Worm (Caenorhabditis elegans) whole organism, young adult: ENCODE measurements around the gene mec-10.
A peak's percentile ranks its signal among the peaks of the same experiment; 100 is the strongest.

ENCODE experiments used
- B0035.1 ChIP-seq: sonication (generic microtip); optimal IDR thresholded peaks from 2 replicates; lab custom pipeline; 2016; ENCODE audit warnings: missing genetic modification characterization, mild to moderate bottlenecking, missing compliant biosample characterization, missing genotype, missing genetic modification reagents
- B0336.3 ChIP-seq: fragments of 200-800 bp; sonication (Bioruptor generic); IDR thresholded peaks from 2 replicates; pipeline ENCODE4 v1.3.6; 2022; ENCODE audit warnings: missing genetic modification characterization, missing compliant biosample characterization
- C17E4.6 ChIP-seq: fragments of 200-800 bp; sonication (Bioruptor generic); IDR thresholded peaks from 2 replicates; pipeline ENCODE4 v1.3.6; 2022; ENCODE audit warnings: missing genetic modification reagents, missing genetic modification characterization, missing compliant biosample characterization
- D2030.7 ChIP-seq: fragments of 200-800 bp; sonication (Bioruptor generic); IDR thresholded peaks from 2 replicates; pipeline ENCODE4 v1.3.6; 2022; ENCODE audit warnings: missing genetic modification reagents, missing genetic modification characterization, missing compliant biosample characterization
- F10E7.11 ChIP-seq: sonication (generic microtip); optimal IDR thresholded peaks from 2 replicates; lab custom pipeline; 2017; ENCODE audit warnings: mild to moderate bottlenecking, missing genetic modification characterization, moderate library complexity, missing compliant biosample characterization
- F22D6.2 ChIP-seq: sonication (generic microtip); optimal IDR thresholded peaks from 2 replicates; lab custom pipeline; 2016; ENCODE audit warnings: mild to moderate bottlenecking, missing genetic modification characterization, missing compliant biosample characterization
- F37B4.10 ChIP-seq: fragments of 200-800 bp; sonication (Bioruptor generic); IDR thresholded peaks from 2 replicates; pipeline ENCODE4 v1.3.6; 2022; ENCODE audit warnings: missing genetic modification characterization, missing compliant biosample characterization
- F52B5.7 ChIP-seq: sonication (generic microtip); optimal IDR thresholded peaks from 2 replicates; lab custom pipeline; 2016; ENCODE audit warnings: mild to moderate bottlenecking, missing genetic modification characterization, missing compliant biosample characterization
- F57A8.1 ChIP-seq: fragments of 200-800 bp; sonication (Bioruptor generic); optimal IDR thresholded peaks from 2 replicates; lab custom pipeline; 2018; ENCODE audit warnings: mild to moderate bottlenecking, missing genetic modification characterization, moderate library complexity, missing compliant biosample characterization
- K12H6.12 ChIP-seq: fragments of 200-800 bp; sonication (Bioruptor generic); optimal IDR thresholded peaks from 2 replicates; lab custom pipeline; 2018; ENCODE audit warnings: mild to moderate bottlenecking, missing genetic modification characterization, missing compliant biosample characterization
- Y53G8AR.9 ChIP-seq: fragments of 200-800 bp; sonication (Bioruptor generic); conservative IDR thresholded peaks from 2 replicates; pipeline ENCODE4 v1.3.6; 2022; ENCODE audit warnings: missing genetic modification reagents, missing genetic modification characterization, missing compliant biosample characterization
- Y95B8A.8 ChIP-seq: fragments of 200-800 bp; sonication (Bioruptor generic); IDR thresholded peaks from 2 replicates; pipeline ENCODE4 v1.3.6; 2022; ENCODE audit warnings: missing genetic modification reagents, missing genetic modification characterization, missing compliant biosample characterization
- aptf-3 ChIP-seq: fragments of 200-800 bp; sonication (Bioruptor generic); IDR thresholded peaks from 2 replicates; pipeline ENCODE4 v1.3.6; 2022; ENCODE audit warnings: missing genetic modification characterization, missing compliant biosample characterization
- attf-3 ChIP-seq: fragments of 200-800 bp; sonication (Bioruptor generic); conservative IDR thresholded peaks from 2 replicates; pipeline ENCODE4 v1.3.6; 2022; ENCODE audit warnings: missing genetic modification reagents, missing genetic modification characterization, missing compliant biosample characterization
- bed-2 ChIP-seq: fragments of 200-800 bp; sonication (Bioruptor generic); IDR thresholded peaks from 2 replicates; pipeline ENCODE4 v1.3.6; 2022; ENCODE audit warnings: missing genetic modification reagents, missing genetic modification characterization, missing compliant biosample characterization
- cebp-2 ChIP-seq: fragments of 200-800 bp; sonication (Bioruptor generic); IDR thresholded peaks from 2 replicates; pipeline ENCODE4 v1.3.6; 2022; ENCODE audit warnings: missing genetic modification characterization, missing compliant biosample characterization
- ceh-27 ChIP-seq: fragments of 200-800 bp; sonication (Bioruptor generic); optimal IDR thresholded peaks from 2 replicates; lab custom pipeline; 2018; ENCODE audit warnings: mild to moderate bottlenecking, missing genetic modification characterization, moderate library complexity, missing compliant biosample characterization
- die-1 ChIP-seq: sonication (generic microtip); optimal IDR thresholded peaks from 2 replicates; lab custom pipeline; 2016; ENCODE audit warnings: missing genotype, mild to moderate bottlenecking, missing genetic modification characterization, missing compliant biosample characterization
- dpff-1 ChIP-seq: sonication (generic microtip); optimal IDR thresholded peaks from 2 replicates; lab custom pipeline; 2017; ENCODE audit warnings: mild to moderate bottlenecking, missing genetic modification characterization, missing compliant biosample characterization
- egl-18 ChIP-seq: fragments of 200-800 bp; sonication (Bioruptor generic); IDR thresholded peaks from 2 replicates; pipeline ENCODE4 v1.3.6; 2022; ENCODE audit warnings: missing genetic modification reagents, missing genetic modification characterization, missing compliant biosample characterization
- egrh-3 ChIP-seq: fragments of 200-800 bp; sonication (Bioruptor generic); IDR thresholded peaks from 2 replicates; pipeline ENCODE4 v1.3.6; 2022; ENCODE audit warnings: missing genetic modification reagents, missing genetic modification characterization, missing compliant biosample characterization
- gei-17 ChIP-seq: fragments of 200-800 bp; sonication (Bioruptor generic); optimal IDR thresholded peaks from 2 replicates; lab custom pipeline; 2018; ENCODE audit warnings: mild to moderate bottlenecking, missing genetic modification characterization, missing compliant biosample characterization
- hlh-26 ChIP-seq: fragments of 200-800 bp; sonication (Bioruptor generic); conservative IDR thresholded peaks from 2 replicates; pipeline ENCODE4 v1.3.6; 2022; ENCODE audit warnings: missing genetic modification reagents, missing genetic modification characterization, missing compliant biosample characterization
- hrde-1 ChIP-seq: sonication (generic microtip); optimal IDR thresholded peaks from 2 replicates; lab custom pipeline; 2016; ENCODE audit warnings: missing genetic modification characterization, mild to moderate bottlenecking, missing compliant biosample characterization, moderate library complexity, missing genotype, missing genetic modification reagents, borderline replicate concordance
- lag-1 ChIP-seq: fragments of 200-800 bp; sonication (Bioruptor generic); IDR thresholded peaks from 2 replicates; pipeline ENCODE4 v1.3.6; 2022; ENCODE audit warnings: missing genetic modification reagents, missing genetic modification characterization, missing compliant biosample characterization
- let-526 ChIP-seq: fragments of 200-800 bp; sonication (Bioruptor generic); IDR thresholded peaks from 2 replicates; pipeline ENCODE4 v1.3.6; 2022; ENCODE audit warnings: missing genetic modification reagents, missing genetic modification characterization, missing compliant biosample characterization
- lin-54 ChIP-seq: fragments of 200-800 bp; sonication (Bioruptor generic); optimal IDR thresholded peaks from 2 replicates; lab custom pipeline; 2018; ENCODE audit warnings: mild to moderate bottlenecking, missing genetic modification characterization, missing compliant biosample characterization
- lir-1 ChIP-seq: fragments of 200-800 bp; sonication (Bioruptor generic); conservative IDR thresholded peaks from 2 replicates; pipeline ENCODE4 v1.3.6; 2022; ENCODE audit warnings: missing genetic modification reagents, missing genetic modification characterization, missing compliant biosample characterization
- lsy-27 ChIP-seq: sonication (generic microtip); optimal IDR thresholded peaks from 2 replicates; lab custom pipeline; 2017; ENCODE audit warnings: missing genetic modification characterization, mild to moderate bottlenecking, missing compliant biosample characterization, antibody characterized with exemption, missing genotype, borderline replicate concordance; ENCODE audit not compliant: insufficient read depth
- madf-10 ChIP-seq: sonication (generic microtip); optimal IDR thresholded peaks from 2 replicates; lab custom pipeline; 2016; ENCODE audit warnings: mild to moderate bottlenecking, missing genetic modification characterization, missing compliant biosample characterization
- madf-8 ChIP-seq: fragments of 200-800 bp; sonication (Bioruptor generic); conservative IDR thresholded peaks from 2 replicates; pipeline ENCODE4 v1.3.6; 2022; ENCODE audit warnings: missing genetic modification reagents, missing genetic modification characterization, missing compliant biosample characterization
- mcd-1 ChIP-seq: fragments of 200-800 bp; sonication (Bioruptor generic); IDR thresholded peaks from 2 replicates; pipeline ENCODE4 v1.3.6; 2022; ENCODE audit warnings: missing genetic modification reagents, missing genetic modification characterization, missing compliant biosample characterization
- mel-28 ChIP-seq: sonication (generic microtip); optimal IDR thresholded peaks from 2 replicates; lab custom pipeline; 2016; ENCODE audit warnings: borderline replicate concordance, mild to moderate bottlenecking, missing genetic modification characterization, missing compliant biosample characterization
- nhr-120 ChIP-seq: fragments of 200-800 bp; sonication (Bioruptor generic); IDR thresholded peaks from 2 replicates; pipeline ENCODE4 v1.3.6; 2022; ENCODE audit warnings: missing genetic modification characterization, missing compliant biosample characterization
- nhr-80 ChIP-seq: sonication (generic microtip); optimal IDR thresholded peaks from 2 replicates; lab custom pipeline; 2016; ENCODE audit warnings: missing genetic modification characterization, missing compliant biosample characterization
- pbrm-1 ChIP-seq: fragments of 200-800 bp; sonication (Bioruptor generic); IDR thresholded peaks from 2 replicates; pipeline ENCODE4 v1.3.6; 2022; ENCODE audit warnings: missing genetic modification reagents, missing genetic modification characterization, missing compliant biosample characterization
- rcor-1 ChIP-seq: fragments of 200-800 bp; sonication (Bioruptor generic); IDR thresholded peaks from 2 replicates; pipeline ENCODE4 v1.3.6; 2022; ENCODE audit warnings: missing genetic modification reagents, missing genetic modification characterization, missing compliant biosample characterization
- repo-1 ChIP-seq: sonication (generic microtip); optimal IDR thresholded peaks from 2 replicates; lab custom pipeline; 2017; ENCODE audit warnings: mild to moderate bottlenecking, missing genetic modification characterization, missing compliant biosample characterization
- rpc-1 ChIP-seq, 2 experiments: fragments of 150-350 bp in 1 of 2; sonication (generic microtip) in 1 of 2; optimal IDR thresholded peaks; 2 replicates each; lab custom pipeline; 2014 to 2018; ENCODE audit warnings: missing biosample characterization in 1 of 2, missing genetic modification characterization in 1 of 2, missing genetic modification reagents in 1 of 2, missing genotype in 1 of 2
- sdz-38 ChIP-seq: sonication (generic microtip); optimal IDR thresholded peaks from 2 replicates; lab custom pipeline; 2016; ENCODE audit warnings: missing genotype, missing genetic modification characterization, missing compliant biosample characterization
- sea-2 ChIP-seq: fragments of 200-800 bp; sonication (Bioruptor generic); IDR thresholded peaks from 2 replicates; pipeline ENCODE4 v1.3.6; 2022; ENCODE audit warnings: missing genetic modification characterization, missing compliant biosample characterization
- snpc-3.4 ChIP-seq: sonication (generic microtip); optimal IDR thresholded peaks from 2 replicates; lab custom pipeline; 2017; ENCODE audit warnings: missing genetic modification characterization, mild to moderate bottlenecking, missing compliant biosample characterization, antibody characterized with exemption, moderate library complexity, missing genotype, missing genetic modification reagents
- somi-1 ChIP-seq: fragments of 200-800 bp; sonication (Bioruptor generic); optimal IDR thresholded peaks from 2 replicates; lab custom pipeline; 2018; ENCODE audit warnings: mild to moderate bottlenecking, missing genetic modification characterization, missing compliant biosample characterization
- unc-62 ChIP-seq: fragments of 150-350 bp; optimal IDR thresholded peaks from 2 replicates; lab custom pipeline; 2014; ENCODE audit warnings: missing biosample characterization, missing genetic modification reagents, missing genetic modification characterization
- xnd-1 ChIP-seq: sonication (generic microtip); optimal IDR thresholded peaks from 2 replicates; lab custom pipeline; 2016; ENCODE audit warnings: missing genotype, missing genetic modification reagents, missing genetic modification characterization, missing compliant biosample characterization
- ztf-18 ChIP-seq: sonication (generic microtip); optimal IDR thresholded peaks from 2 replicates; lab custom pipeline; 2016; ENCODE audit warnings: missing genotype, mild to moderate bottlenecking, missing genetic modification characterization, missing compliant biosample characterization
- ztf-25 ChIP-seq: fragments of 200-800 bp; sonication (Bioruptor generic); IDR thresholded peaks from 2 replicates; pipeline ENCODE4 v1.3.6; 2022; ENCODE audit warnings: missing genetic modification reagents, missing genetic modification characterization, missing compliant biosample characterization
- ztf-3 ChIP-seq: fragments of 200-800 bp; sonication (Bioruptor generic); optimal IDR thresholded peaks from 2 replicates; lab custom pipeline; 2018; ENCODE audit warnings: mild to moderate bottlenecking, missing genetic modification characterization, missing compliant biosample characterization
- ztf-6 ChIP-seq: fragments of 200-800 bp; sonication (Bioruptor generic); IDR thresholded peaks from 2 replicates; pipeline ENCODE4 v1.3.6; 2022; ENCODE audit warnings: missing genetic modification reagents, missing genetic modification characterization, missing compliant biosample characterization

mec-10 gene

ce11 chrX:8417727-8418126 lies 52.4 kb downstream of the mec-10 start (continued):
- no peak for TF ChIP-seq mel-28 (tag; lab: Kevin White, UChicago)
- no peak for TF ChIP-seq unc-62 (GFP tag; lab: Kevin White, UChicago)
- TF ChIP-seq ceh-27, result no peak
- TF ChIP-seq dpff-1, result no peak
- TF ChIP-seq nhr-120 (GFP tag; lab: Robert Waterston, UW), result no peak
- no peak for TF ChIP-seq K12H6.12 (tag; lab: Kevin White, UChicago)
- TF ChIP-seq lsy-27 (tag; lab: Kevin White, UChicago), result no peak
- no peak for TF ChIP-seq C17E4.6 (GFP tag; lab: Robert Waterston, UW)
- TF ChIP-seq nhr-80, result no peak
- TF ChIP-seq B0336.3, result no peak
- no peak for TF ChIP-seq F10E7.11
- TF ChIP-seq aptf-3 (GFP tag; lab: Robert Waterston, UW), result no peak
- TF ChIP-seq sea-2, result no peak
- TF ChIP-seq egl-18 (GFP tag; lab: Robert Waterston, UW), result no peak
- TF ChIP-seq attf-3 (GFP tag; lab: Robert Waterston, UW), result no peak
- no peak for TF ChIP-seq madf-10 (tag; lab: Kevin White, UChicago)
- TF ChIP-seq ztf-25 (GFP tag; lab: Robert Waterston, UW), result no peak
- TF ChIP-seq ztf-6 (GFP tag; lab: Robert Waterston, UW), result no peak
- TF ChIP-seq F57A8.1 (GFP tag; lab: Kevin White, UChicago), result no peak
- TF ChIP-seq lir-1 (GFP tag; lab: Robert Waterston, UW), result no peak
- no peak for TF ChIP-seq lag-1 (GFP tag; lab: Robert Waterston, UW)
- peak; percentile 66 for TF ChIP-seq rpc-1 (optimal IDR thresholded peaks at IDR 0.05; lab: Kevin White, UChicago)
- peak; percentile 82 for TF ChIP-seq rpc-1 (tag; optimal IDR thresholded peaks at IDR 0.05; lab: Kevin White, UChicago)
- TF ChIP-seq F37B4.10 (GFP tag; lab: Robert Waterston, UW), result no peak
- no peak for TF ChIP-seq ztf-3 (GFP tag; lab: Kevin White, UChicago)
- no peak for TF ChIP-seq B0035.1
- TF ChIP-seq madf-8, result no peak
- TF ChIP-seq repo-1 (tag; lab: Kevin White, UChicago), result no peak
- peak; percentile 67; the same call in 1 of the 2 replicates for TF ChIP-seq pbrm-1 (GFP tag; lab: Robert Waterston, UW)
- no peak for TF ChIP-seq hrde-1 (tag; lab: Kevin White, UChicago)
- TF ChIP-seq F22D6.2, result no peak
- TF ChIP-seq mcd-1, result no peak
- peak; percentile 60 for TF ChIP-seq D2030.7 (GFP tag; lab: Robert Waterston, UW)
- no peak for TF ChIP-seq gei-17
- TF ChIP-seq F52B5.7 (tag; lab: Kevin White, UChicago), result no peak
- peak; percentile 35 for TF ChIP-seq die-1 (tag; lab: Kevin White, UChicago)
- no peak for TF ChIP-seq somi-1 (GFP tag; lab: Kevin White, UChicago)
- TF ChIP-seq snpc-3.4 (tag; lab: Kevin White, UChicago), result no peak
- TF ChIP-seq Y95B8A.8 (GFP tag; lab: Robert Waterston, UW), result no peak
- no peak for TF ChIP-seq let-526 (GFP tag; lab: Robert Waterston, UW)
- no peak for TF ChIP-seq xnd-1 (tag; lab: Kevin White, UChicago)
- TF ChIP-seq lin-54 (GFP tag; lab: Kevin White, UChicago), result no peak
- TF ChIP-seq cebp-2 (GFP tag; lab: Robert Waterston, UW), result no peak
- TF ChIP-seq rcor-1 (GFP tag; lab: Robert Waterston, UW), result no peak
- 0 out of 2 replicates have a peak, but pooled peaks have one; percentile 38 for TF ChIP-seq Y53G8AR.9 (GFP tag; lab: Robert Waterston, UW)
- no peak for TF ChIP-seq egrh-3 (GFP tag; lab: Robert Waterston, UW)
- no peak for TF ChIP-seq bed-2 (GFP tag; lab: Robert Waterston, UW)
- TF ChIP-seq sdz-38 (tag; lab: Kevin White, UChicago), result no peak
- TF ChIP-seq ztf-18, result no peak
- TF ChIP-seq hlh-26, result no peak
